Worm (Caenorhabditis elegans) whole organism, L4 larva: ENCODE data around the gene F47B7.3.

ENCODE experiments used
- F10B5.3 ChIP-seq: sonication (generic microtip); optimal IDR thresholded peaks from 2 replicates; lab custom pipeline; 2016; ENCODE audit warnings: mild to moderate bottlenecking, missing genetic modification characterization, missing compliant biosample characterization
- F37D6.2 ChIP-seq: sonication (generic microtip); optimal IDR thresholded peaks from 2 replicates; lab custom pipeline; 2016; ENCODE audit warnings: mild to moderate bottlenecking, missing genetic modification characterization, missing compliant biosample characterization
- F49E8.2 ChIP-seq: sonication (generic microtip); optimal IDR thresholded peaks from 2 replicates; lab custom pipeline; 2016; ENCODE audit warnings: missing compliant biosample characterization, mild to moderate bottlenecking, missing genetic modification characterization, borderline replicate concordance
- Y48G9A.11 ChIP-seq: fragments of 200-800 bp; sonication (Bioruptor generic); IDR thresholded peaks from 2 replicates; pipeline ENCODE4 v1.3.6; 2022; ENCODE audit warnings: missing genetic modification reagents, missing genetic modification characterization, missing compliant biosample characterization
- aly-2 ChIP-seq: sonication (generic microtip); optimal IDR thresholded peaks from 2 replicates; lab custom pipeline; 2018; ENCODE audit warnings: missing biosample characterization, missing genetic modification characterization
- attf-4 ChIP-seq: sonication (generic microtip); optimal IDR thresholded peaks from 3 replicates; lab custom pipeline; 2017; ENCODE audit warnings: missing biosample characterization, missing genetic modification characterization
- ceh-28 ChIP-seq: fragments of 150-350 bp; optimal IDR thresholded peaks from 2 replicates; lab custom pipeline; 2014; ENCODE audit warnings: missing biosample characterization, missing genetic modification reagents, missing genetic modification characterization
- ceh-44 ChIP-seq: fragments of 200-800 bp; sonication (Bioruptor generic); IDR thresholded peaks from 2 replicates; pipeline ENCODE4 v1.3.6; 2022; ENCODE audit warnings: missing genetic modification reagents, missing genetic modification characterization, missing compliant biosample characterization
- cey-2 ChIP-seq: sonication (generic microtip); optimal IDR thresholded peaks from 3 replicates; lab custom pipeline; 2017; ENCODE audit warnings: missing genetic modification characterization, mild to moderate bottlenecking, missing compliant biosample characterization, antibody characterized with exemption, borderline replicate concordance; ENCODE audit not compliant: insufficient read depth
- daf-19 ChIP-seq: fragments of 200-800 bp; sonication (Bioruptor generic); conservative IDR thresholded peaks from 2 replicates; pipeline ENCODE4 v1.3.6; 2022; ENCODE audit warnings: missing genetic modification characterization, missing compliant biosample characterization
- dmd-9 ChIP-seq: fragments of 200-800 bp; sonication (Bioruptor generic); IDR thresholded peaks from 2 replicates; pipeline ENCODE4 v1.3.6; 2022; ENCODE audit warnings: missing genetic modification reagents, missing genetic modification characterization, missing compliant biosample characterization
- dve-1 ChIP-seq: sonication (generic microtip); optimal IDR thresholded peaks from 2 replicates; lab custom pipeline; 2017; ENCODE audit warnings: antibody characterized with exemption, mild to moderate bottlenecking, missing genetic modification characterization, missing compliant biosample characterization; ENCODE audit not compliant: insufficient read depth
- egl-27 ChIP-seq: sonication (generic microtip); optimal IDR thresholded peaks from 3 replicates; lab custom pipeline; 2017; ENCODE audit warnings: missing biosample characterization, missing genetic modification reagents, missing genetic modification characterization
- fkh-10 ChIP-seq: fragments of 150-350 bp; optimal IDR thresholded peaks from 2 replicates; lab custom pipeline; 2014; ENCODE audit warnings: missing biosample characterization, missing genetic modification reagents, missing genetic modification characterization
- fos-1 ChIP-seq: fragments of 150-350 bp; optimal IDR thresholded peaks from 2 replicates; lab custom pipeline; 2014; ENCODE audit warnings: missing biosample characterization, missing genetic modification characterization
- hif-1 ChIP-seq, 2 experiments: sonication (generic microtip); optimal IDR thresholded peaks; 2 replicates each; lab custom pipeline; 2016 to 2017; ENCODE audit warnings: missing compliant biosample characterization in 2 of 2, missing genetic modification characterization in 2 of 2, missing genetic modification reagents in 2 of 2, missing genotype in 2 of 2, mild to moderate bottlenecking in 1 of 2
- hlh-30 ChIP-seq: sonication (generic microtip); optimal IDR thresholded peaks from 2 replicates; lab custom pipeline; 2017; ENCODE audit warnings: antibody characterized with exemption, mild to moderate bottlenecking, missing genetic modification characterization, missing compliant biosample characterization; ENCODE audit not compliant: insufficient read depth
- hmg-1.1 ChIP-seq: fragments of 200-800 bp; sonication (Bioruptor generic); IDR thresholded peaks from 2 replicates; pipeline ENCODE4 v1.3.6; 2022; ENCODE audit warnings: missing genetic modification reagents, missing genetic modification characterization, missing compliant biosample characterization
- jun-1 ChIP-seq: fragments of 150-350 bp; optimal IDR thresholded peaks from 2 replicates; lab custom pipeline; 2014; ENCODE audit warnings: missing biosample characterization, missing genetic modification reagents, missing genetic modification characterization
- lin-15B ChIP-seq: fragments of 150-350 bp; sonication (generic microtip); optimal IDR thresholded peaks from 3 replicates; lab custom pipeline; 2014; ENCODE audit warnings: missing biosample characterization, missing genetic modification characterization
- lin-29 ChIP-seq: fragments of 200-800 bp; sonication (Bioruptor generic); IDR thresholded peaks from 2 replicates; pipeline ENCODE4 v1.3.6; 2022; ENCODE audit warnings: missing genetic modification reagents, missing genetic modification characterization, missing compliant biosample characterization
- lin-39 ChIP-seq: fragments of 150-350 bp; optimal IDR thresholded peaks from 2 replicates; lab custom pipeline; 2014; ENCODE audit warnings: missing biosample characterization, missing genetic modification reagents, missing genetic modification characterization
- lir-3 ChIP-seq: sonication (generic microtip); optimal IDR thresholded peaks from 2 replicates; lab custom pipeline; 2016; ENCODE audit warnings: mild to moderate bottlenecking, missing genetic modification characterization, missing compliant biosample characterization
- mdl-1 ChIP-seq, 2 experiments: fragments of 150-350 bp in 1 of 2; sonication (generic microtip) in 1 of 2; optimal IDR thresholded peaks; 2 replicates each; lab custom pipeline; 2014 to 2017; ENCODE audit warnings: missing biosample characterization in 2 of 2, missing genetic modification characterization in 2 of 2
- mes-2 ChIP-seq: sonication (generic microtip); optimal IDR thresholded peaks from 2 replicates; lab custom pipeline; 2016; ENCODE audit warnings: missing genotype, mild to moderate bottlenecking, missing genetic modification characterization, missing compliant biosample characterization; ENCODE audit not compliant: poor library complexity, severe bottlenecking
- nhr-10 ChIP-seq: fragments of 150-350 bp; optimal IDR thresholded peaks from 2 replicates; lab custom pipeline; 2014; ENCODE audit warnings: missing biosample characterization, missing genetic modification characterization
- nhr-41 ChIP-seq: fragments of 200-800 bp; sonication (Bioruptor generic); IDR thresholded peaks from 2 replicates; pipeline ENCODE4 v1.3.6; 2022; ENCODE audit warnings: missing genetic modification reagents, missing genetic modification characterization, missing compliant biosample characterization
- nhr-76 ChIP-seq: fragments of 150-350 bp; optimal IDR thresholded peaks from 2 replicates; lab custom pipeline; 2014; ENCODE audit warnings: missing biosample characterization, missing genetic modification characterization
- php-3 ChIP-seq: fragments of 200-800 bp; sonication (Bioruptor generic); IDR thresholded peaks from 2 replicates; pipeline ENCODE4 v1.3.6; 2022; ENCODE audit warnings: missing genetic modification reagents, missing genetic modification characterization, missing compliant biosample characterization
- pqm-1 ChIP-seq: sonication (generic microtip); optimal IDR thresholded peaks from 2 replicates; lab custom pipeline; 2017; ENCODE audit warnings: missing biosample characterization, missing genetic modification characterization
- sdz-12 ChIP-seq: fragments of 200-800 bp; sonication (Bioruptor generic); optimal IDR thresholded peaks from 2 replicates; lab custom pipeline; 2018; ENCODE audit warnings: mild to moderate bottlenecking, missing genetic modification characterization, missing compliant biosample characterization
- set-16 ChIP-seq: fragments of 200-800 bp; sonication (Bioruptor generic); IDR thresholded peaks from 2 replicates; pipeline ENCODE4 v1.3.6; 2022; ENCODE audit warnings: missing genetic modification reagents, missing genetic modification characterization, missing compliant biosample characterization
- skn-1 ChIP-seq: fragments of 150-350 bp; optimal IDR thresholded peaks from 2 replicates; lab custom pipeline; 2014; ENCODE audit warnings: missing biosample characterization, missing genetic modification characterization
- tag-97 ChIP-seq: fragments of 200-800 bp; sonication (Bioruptor generic); IDR thresholded peaks from 2 replicates; pipeline ENCODE4 v1.3.6; 2022; ENCODE audit warnings: missing genetic modification characterization, missing compliant biosample characterization
- unc-62 ChIP-seq, 3 experiments: fragments of 150-350 bp in 1 of 3; sonication (generic microtip); optimal IDR thresholded peaks in 2 of 3; peaks in 1 of 3; 1 replicate in 1 of 3; 2 replicates in 2 of 3; lab custom pipeline; 2014 to 2017; ENCODE audit warnings: missing biosample characterization in 3 of 3, missing genetic modification characterization in 3 of 3, missing genetic modification reagents in 3 of 3, missing genotype in 1 of 3
- zfp-3 ChIP-seq: fragments of 200-800 bp; sonication (Bioruptor generic); conservative IDR thresholded peaks from 2 replicates; pipeline ENCODE4 v1.3.6; 2022; ENCODE audit warnings: missing genetic modification reagents, missing genetic modification characterization, missing compliant biosample characterization
- zip-2 ChIP-seq: fragments of 150-350 bp; optimal IDR thresholded peaks from 2 replicates; lab custom pipeline; 2014; ENCODE audit warnings: missing biosample characterization, missing genetic modification characterization
- ztf-7 ChIP-seq: fragments of 150-350 bp; optimal IDR thresholded peaks from 2 replicates; lab custom pipeline; 2014; ENCODE audit warnings: missing biosample characterization, missing genetic modification characterization

Gene F47B7.3

DNA sequence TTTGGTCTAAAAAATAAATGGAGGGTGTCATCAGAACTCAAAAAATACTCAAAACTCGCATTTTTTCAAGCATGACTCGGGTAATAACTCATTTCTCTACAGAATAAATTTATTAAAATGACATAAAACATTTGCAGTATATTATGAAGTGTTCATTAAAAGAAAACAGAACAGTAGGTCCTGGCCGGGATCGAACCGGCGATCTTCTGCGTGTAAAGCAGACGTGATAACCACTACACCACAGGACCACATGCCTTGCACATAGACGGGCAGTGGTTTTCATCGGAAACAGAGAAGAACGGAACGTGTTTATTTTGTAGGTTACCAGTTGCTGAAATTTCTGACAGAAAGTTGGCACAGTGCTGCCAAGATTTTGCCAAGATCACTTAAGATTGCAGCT lies 29.2 kb upstream of the F47B7.3 start (continued):
- TF ChIP-seq lir-3 (tag; lab: Kevin White, UChicago) (peak; percentile 50), lin-29 (no peak), nhr-76 (tag; lab: Kevin White, UChicago) (no peak), pqm-1 (tag; lab: Kevin White, UChicago) (no peak), mes-2 (tag; lab: Kevin White, UChicago) (peak; percentile 53), lin-15B (no peak), ztf-7 (tag; lab: Kevin White, UChicago) (no peak), attf-4 (no peak), mdl-1 (tag; optimal IDR thresholded peaks at IDR 0.05; lab: Kevin White, UChicago) (no peak), lin-39 (tag; lab: Kevin White, UChicago) (no peak), fos-1 (tag; lab: Kevin White, UChicago) (no peak), F37D6.2 (no peak), cey-2 (tag; lab: Kevin White, UChicago) (no peak), egl-27 (tag; lab: Kevin White, UChicago) (no peak), ceh-28 (tag; lab: Kevin White, UChicago) (no peak), Y48G9A.11 (GFP tag; lab: Robert Waterston, UW) (0 out of 2 replicates have a peak, but pooled peaks have one; percentile 27), hmg-1.1 (GFP tag; lab: Robert Waterston, UW) (no peak; the same call in 1 of the 2 replicates), sdz-12 (GFP tag; lab: Kevin White, UChicago) (no peak), jun-1 (no peak), skn-1 (tag; lab: Kevin White, UChicago) (no peak), F10B5.3 (tag; lab: Kevin White, UChicago) (no peak), nhr-41 (GFP tag; lab: Robert Waterston, UW) (no peak), dmd-9 (GFP tag; lab: Robert Waterston, UW) (0 out of 2 replicates have a peak, but pooled peaks have one; percentile 13), zip-2 (tag; lab: Kevin White, UChicago) (no peak), php-3 (GFP tag; lab: Robert Waterston, UW) (no peak), hif-1 (tag; optimal IDR thresholded peaks at IDR 0.05; lab: Kevin White, UChicago) (no peak), nhr-10 (tag; lab: Kevin White, UChicago) (no peak), daf-19 (0 out of 2 replicates have a peak, but pooled peaks have one; percentile 61), tag-97 (GFP tag; lab: Robert Waterston, UW) (no peak), fkh-10 (GFP tag; lab: Kevin White, UChicago) (no peak), zfp-3 (GFP tag; lab: Robert Waterston, UW) (0 out of 2 replicates have a peak, but pooled peaks have one; percentile 43)

DNA sequence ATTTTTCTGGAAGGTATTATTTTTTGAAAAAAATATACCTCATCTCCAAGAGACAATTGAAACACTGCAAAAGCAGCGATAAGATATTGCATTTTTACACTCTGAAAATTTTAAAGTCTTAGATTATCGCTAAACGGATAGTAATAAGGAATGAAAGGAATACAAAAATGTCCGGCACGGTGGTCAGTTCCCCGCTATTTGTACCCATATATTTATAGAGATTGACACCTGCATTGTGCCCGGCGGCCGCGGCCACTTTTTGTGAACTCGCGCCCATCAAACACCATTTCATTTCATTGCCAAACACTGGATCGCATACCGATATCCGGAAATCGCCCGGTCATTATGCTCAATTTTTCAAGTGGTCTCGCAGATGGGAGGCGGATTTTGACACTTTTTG lies 28.5 kb upstream of the F47B7.3 start, which contains the start of gene idpp-5:
idpp-5 (minus strand) TSS at position 101 of the 400 bp plus-strand sequence.
- TF ChIP-seq set-16 (GFP tag; lab: Robert Waterston, UW) (no peak), hlh-30 (no peak), unc-62 (GFP tag; optimal IDR thresholded peaks at IDR 0.05 in 1 of 2; lab: Kevin White, UChicago) (peak in 1 of 2 experiments; percentile 84), unc-62 (tag; optimal IDR thresholded peaks at IDR 0.05; lab: Kevin White, UChicago) (no peak)

DNA sequence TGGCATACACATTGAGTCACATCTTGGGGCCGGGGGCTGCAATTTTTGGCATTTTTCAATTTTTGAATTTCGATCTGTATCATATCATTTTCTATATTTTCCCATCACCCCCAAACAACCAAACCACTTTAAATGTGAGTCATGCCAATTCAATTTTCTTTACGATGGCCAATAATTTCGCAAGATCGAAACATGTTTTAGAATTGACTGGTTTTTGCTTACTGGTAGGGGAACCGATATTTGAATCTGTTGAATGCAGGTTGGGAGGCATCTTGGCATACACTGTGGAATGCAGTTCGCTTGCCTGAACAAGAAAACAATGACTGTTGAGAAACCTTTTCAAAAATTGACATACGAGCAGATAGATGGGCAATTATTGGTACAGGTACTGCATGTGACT lies 26.9 kb upstream of the F47B7.3 start:
- TF ChIP-seq unc-62 (GFP tag; optimal IDR thresholded peaks at IDR 0.05 in 1 of 2; lab: Kevin White, UChicago) (peak in 1 of 2 experiments; percentile 73), unc-62 (tag; optimal IDR thresholded peaks at IDR 0.05; lab: Kevin White, UChicago) (no peak), dve-1 (tag; lab: Kevin White, UChicago) (no peak), ceh-44 (GFP tag; lab: Robert Waterston, UW) (no peak), aly-2 (tag; lab: Kevin White, UChicago) (no peak), lin-39 (tag; lab: Kevin White, UChicago) (no peak), F49E8.2 (tag; lab: Kevin White, UChicago) (no peak)
